Worm (Caenorhabditis elegans) whole organism, L3 larva: ENCODE measurements around the gene D1014.2.

Experiments used
- aly-2 ChIP-seq: fragments of 150-350 bp; optimal IDR thresholded peaks from 2 replicates; lab custom pipeline; 2014; ENCODE audit warnings: missing biosample characterization, missing genetic modification characterization
- elt-1 ChIP-seq: fragments of 150-350 bp; optimal IDR thresholded peaks from 2 replicates; lab custom pipeline; 2014; ENCODE audit warnings: missing biosample characterization, missing genetic modification characterization
- fkh-10 ChIP-seq: sonication (generic microtip); optimal IDR thresholded peaks from 2 replicates; lab custom pipeline; 2017; ENCODE audit warnings: missing biosample characterization, missing genetic modification reagents, missing genetic modification characterization
- ztf-11 ChIP-seq: fragments of 150-350 bp; optimal IDR thresholded peaks from 2 replicates; lab custom pipeline; 2014; ENCODE audit warnings: missing biosample characterization, missing genetic modification characterization

- no peak for TF ChIP-seq fkh-10 (GFP tag; lab: Kevin White, UChicago)
- TF ChIP-seq aly-2 (tag; lab: Kevin White, UChicago) = no peak
- no peak for TF ChIP-seq elt-1 (tag; lab: Kevin White, UChicago)
- TF ChIP-seq ztf-11 = no peak
Observed at ce11 chrV:8190430-8190829, 46.7 kb downstream of the D1014.2 start, which contains the start of gene F20D6.1.
